Fruit fly (Drosophila melanogaster): Measurements from ENCODE around the gene Mco4.

Gene Mco4

dm6 chrX:17880269-17880889 lies 24.4 kb upstream of the Mco4 start (continued):
- TF ChIP-seq OdsH (GFP tag; optimal IDR thresholded peaks at IDR 0.05) (peak; percentile 93), CG3919 (GFP tag; optimal IDR thresholded peaks at IDR 0.05) (peak; percentile 85), dac (GFP tag; optimal IDR thresholded peaks at IDR 0.05) (peak; percentile 87), svp (GFP tag) (peak; percentile 97), dsx (GFP tag; optimal IDR thresholded peaks at IDR 0.05; ENCODE audit: poor library complexity, severe bottlenecking) (peak; percentile 75), CG10631 (GFP tag; optimal IDR thresholded peaks at IDR 0.05) (peak; percentile 88), CG6792 (GFP tag; optimal IDR thresholded peaks at IDR 0.05) (peak; percentile 88), esn (GFP tag; optimal IDR thresholded peaks at IDR 0.05) (peak; percentile 94), pdm3 (GFP tag; optimal IDR thresholded peaks at IDR 0.05) (peak; percentile 96), CG9139 (GFP tag; optimal IDR thresholded peaks at IDR 0.05) (peak; percentile 6), vri (GFP tag; optimal IDR thresholded peaks at IDR 0.05) (peak; percentile 93), net (GFP tag; optimal IDR thresholded peaks at IDR 0.05) (peak; percentile 86), Ets96B (tag; optimal IDR thresholded peaks at IDR 0.05) (peak; percentile 75), CG4318 (GFP tag; optimal IDR thresholded peaks at IDR 0.05) (peak; percentile 91), fkh (GFP tag; optimal IDR thresholded peaks at IDR 0.05) (peak; percentile 71), acj6 (GFP tag; optimal IDR thresholded peaks at IDR 0.05) (peak; percentile 91)

DNA sequence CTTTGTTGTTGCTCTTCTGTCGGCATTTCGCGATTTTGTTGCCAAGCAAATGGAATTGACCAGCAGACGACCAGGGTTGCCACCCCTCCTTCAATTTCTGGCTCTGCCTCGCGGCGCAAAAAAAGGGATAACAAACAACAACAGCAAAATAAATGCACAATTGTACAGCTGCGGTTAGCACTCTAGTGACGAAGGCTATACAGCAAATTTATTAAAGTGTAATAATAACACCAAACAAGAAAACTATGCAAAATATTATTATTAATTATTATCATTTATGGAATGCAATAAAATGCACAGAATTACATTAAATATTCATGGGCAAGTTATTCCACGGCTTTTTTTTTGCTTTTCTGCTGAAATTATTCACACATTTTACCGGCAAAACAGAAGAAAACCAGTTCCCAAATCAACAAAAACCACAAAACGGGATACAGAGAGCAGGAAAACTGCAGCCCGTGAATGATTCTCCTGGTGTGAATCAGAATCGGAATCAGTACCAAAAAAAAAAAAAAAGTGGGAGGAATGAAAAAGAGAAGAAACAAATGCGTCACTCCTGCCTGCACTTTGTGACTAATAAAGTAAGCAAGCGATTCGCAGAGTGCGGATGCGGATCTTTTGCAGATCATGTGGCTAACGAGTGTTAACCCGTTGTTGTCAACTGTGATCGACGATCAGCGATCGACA lies 23.4 kb upstream of the Mco4 start:
- TF ChIP-seq CG4318 (GFP tag; optimal IDR thresholded peaks at IDR 0.05): peak; percentile 42
- TF ChIP-seq pdm3 (GFP tag; optimal IDR thresholded peaks at IDR 0.05): peak; percentile 52
- peak; percentile 58 for TF ChIP-seq acj6 (GFP tag; optimal IDR thresholded peaks at IDR 0.05)
- peak; percentile 26 for TF ChIP-seq spab (GFP tag; optimal IDR thresholded peaks at IDR 0.05)
- TF ChIP-seq Eip75B (GFP tag; optimal IDR thresholded peaks at IDR 0.05): peak; percentile 12
- peak; percentile 58 for TF ChIP-seq CG6163 (GFP tag; IDR thresholded peaks at IDR 0.05)
- no peak for TF ChIP-seq dac (GFP tag; optimal IDR thresholded peaks at IDR 0.05)
- TF ChIP-seq CG1621 (tag; optimal IDR thresholded peaks at IDR 0.05): peak; percentile 54
- peak; percentile 14 for TF ChIP-seq Blimp-1 (GFP tag; optimal IDR thresholded peaks at IDR 0.05)
- TF ChIP-seq fd85E (GFP tag; optimal IDR thresholded peaks at IDR 0.05): no peak
- TF ChIP-seq lz (GFP tag; optimal IDR thresholded peaks at IDR 0.05): peak; percentile 52
- TF ChIP-seq CG15336 (GFP tag; IDR thresholded peaks at IDR 0.05): peak; percentile 64; the same call in 1 of the 2 replicates
- TF ChIP-seq CG16779 (tag; optimal IDR thresholded peaks at IDR 0.05): no peak
- TF ChIP-seq CG3032 (tag; optimal IDR thresholded peaks at IDR 0.05): peak; percentile 48
- TF ChIP-seq Ets96B (tag; optimal IDR thresholded peaks at IDR 0.05): peak; percentile 41
- peak in 1 of 2 experiments; percentile 59 for TF ChIP-seq salr (GFP tag; optimal IDR thresholded peaks at IDR 0.05)
- TF ChIP-seq CG6792 (GFP tag; optimal IDR thresholded peaks at IDR 0.05): peak; percentile 66
- peak; percentile 91 for TF ChIP-seq Eip78C (GFP tag)
- TF ChIP-seq ss (GFP tag; optimal IDR thresholded peaks at IDR 0.05): peak; percentile 60 to 75
- TF ChIP-seq Lpt (GFP tag; optimal IDR thresholded peaks at IDR 0.05): peak; percentile 22
- TF ChIP-seq CG11762 (GFP tag; optimal IDR thresholded peaks at IDR 0.05; ENCODE audit: insufficient read depth): peak; percentile 0
- peak; percentile 72 for TF ChIP-seq Smox (GFP tag; optimal IDR thresholded peaks at IDR 0.05)
- peak; percentile 72 for TF ChIP-seq CG34406 (GFP tag; optimal IDR thresholded peaks at IDR 0.05)
- peak; percentile 69 for TF ChIP-seq svp (GFP tag)
- no peak for TF ChIP-seq Sox15 (GFP tag; optimal IDR thresholded peaks at IDR 0.05)
- peak; percentile 5 for TF ChIP-seq CG6276 (GFP tag; optimal IDR thresholded peaks at IDR 0.05)
- no peak for TF ChIP-seq CG11294 (GFP tag; IDR thresholded peaks at IDR 0.05)
- no peak for TF ChIP-seq CG6854 (GFP tag; optimal IDR thresholded peaks at IDR 0.05)
- TF ChIP-seq eg (GFP tag; IDR thresholded peaks at IDR 0.05): peak; percentile 43; the same call in 1 of the 3 replicates
- TF ChIP-seq CG31627 (GFP tag; optimal IDR thresholded peaks at IDR 0.05): peak; percentile 38
- TF ChIP-seq CG8119 (GFP tag; IDR thresholded peaks at IDR 0.05): peak; percentile 55; the same call in 2 of the 3 replicates
- peak; percentile 52 for TF ChIP-seq Gug (GFP tag; IDR thresholded peaks at IDR 0.05)
- peak; percentile 61 for TF ChIP-seq CG3919 (GFP tag; optimal IDR thresholded peaks at IDR 0.05)
- TF ChIP-seq CG8632 (GFP tag; optimal IDR thresholded peaks at IDR 0.05): peak; percentile 69
- no peak for TF ChIP-seq Hr38 (GFP tag; optimal IDR thresholded peaks at IDR 0.05)
- TF ChIP-seq CG9139 (GFP tag; optimal IDR thresholded peaks at IDR 0.05): peak; percentile 57
- TF ChIP-seq CG10631 (GFP tag; optimal IDR thresholded peaks at IDR 0.05): peak; percentile 63
- TF ChIP-seq CG8319 (GFP tag; optimal IDR thresholded peaks at IDR 0.05): no peak
- peak; percentile 5 for TF ChIP-seq Sox14 (GFP tag; optimal IDR thresholded peaks at IDR 0.05)
- peak; percentile 72 for TF ChIP-seq esn (GFP tag; optimal IDR thresholded peaks at IDR 0.05)
- TF ChIP-seq Eip93F (GFP tag; optimal IDR thresholded peaks at IDR 0.05): peak; percentile 77
- peak; percentile 58 for TF ChIP-seq OdsH (GFP tag; optimal IDR thresholded peaks at IDR 0.05)
